Fruit fly (Drosophila melanogaster): ENCODE measurements around the gene baz.
A peak's percentile ranks its signal among the peaks of the same experiment; 100 is the strongest.

baz gene

dm6 chrX:17123545-17124203 lies 36.1 kb upstream of the baz start (continued):
- TF ChIP-seq CG1233 (GFP tag; optimal IDR thresholded peaks at IDR 0.05) (peak; percentile 44), zfh1 (GFP tag; IDR thresholded peaks at IDR 0.05) (peak; percentile 77), Taf1 (GFP tag; IDR thresholded peaks at IDR 0.05) (peak; percentile 38; the same call in 1 of the 2 replicates), CG11696 (GFP tag; IDR thresholded peaks at IDR 0.05) (0 out of 2 replicates have a peak, but pooled peaks have one; percentile 24), Hsf (GFP tag; optimal IDR thresholded peaks at IDR 0.05) (peak; percentile 70), CG30020 (tag; optimal IDR thresholded peaks at IDR 0.05) (no peak), CG2129 (GFP tag; IDR thresholded peaks at IDR 0.05; ENCODE audit: partially characterized antibody) (no peak), CG7928 (GFP tag; optimal IDR thresholded peaks at IDR 0.05) (peak; percentile 11), HmgZ (tag; optimal IDR thresholded peaks at IDR 0.05) (peak; percentile 24), sens (GFP tag) (peak; percentile 92), CG6175 (GFP tag; IDR thresholded peaks at IDR 0.05) (0 out of 3 replicates have a peak, but pooled peaks have one; percentile 50), tgo (GFP tag; IDR thresholded peaks at IDR 0.05) (peak; percentile 58; the same call in 2 of the 3 replicates), Dad (GFP tag; optimal IDR thresholded peaks at IDR 0.05) (peak; percentile 42), HLH54F (GFP tag; optimal IDR thresholded peaks at IDR 0.05) (peak; percentile 39), gem (tag; optimal IDR thresholded peaks at IDR 0.05) (peak; percentile 86), CG12236 (GFP tag; optimal IDR thresholded peaks at IDR 0.05) (no peak), Chrac-16 (GFP tag; optimal IDR thresholded peaks at IDR 0.05) (peak; percentile 33), pnt (GFP tag; optimal IDR thresholded peaks at IDR 0.05) (no peak), CG10209 (GFP tag; optimal IDR thresholded peaks at IDR 0.05) (peak; percentile 75), nau (GFP tag; optimal IDR thresholded peaks at IDR 0.05) (peak; percentile 62), TFAM (GFP tag; optimal IDR thresholded peaks at IDR 0.05) (peak; percentile 0), Dref (GFP tag; IDR thresholded peaks at IDR 0.05) (no peak), Dp (GFP tag; optimal IDR thresholded peaks at IDR 0.05) (no peak), fu2 (GFP tag; optimal IDR thresholded peaks at IDR 0.05) (no peak), ro (GFP tag; IDR thresholded peaks at IDR 0.05) (peak; percentile 21; the same call in 1 of the 2 replicates), pum (GFP tag; optimal IDR thresholded peaks at IDR 0.05) (peak; percentile 43), CG6791 (GFP tag; IDR thresholded peaks at IDR 0.05; ENCODE audit: partially characterized antibody) (no peak), mld (GFP tag; IDR thresholded peaks at IDR 0.05; ENCODE audit: partially characterized antibody) (no peak), CG10979 (tag; optimal IDR thresholded peaks at IDR 0.05) (peak; percentile 72), ATbp (GFP tag; optimal IDR thresholded peaks at IDR 0.05) (peak; percentile 47), pb (GFP tag; optimal IDR thresholded peaks at IDR 0.05) (no peak), CG14014 (GFP tag; IDR thresholded peaks at IDR 0.05) (peak; percentile 79; the same call in 1 of the 2 replicates), CG7745 (tag; optimal IDR thresholded peaks at IDR 0.05) (no peak), nmo (GFP tag; optimal IDR thresholded peaks at IDR 0.05) (peak; percentile 81), Six4 (GFP tag; optimal IDR thresholded peaks at IDR 0.05) (peak; percentile 46), pfk (GFP tag; optimal IDR thresholded peaks at IDR 0.05) (no peak), lola (GFP tag; optimal IDR thresholded peaks at IDR 0.05) (peak in 1 of 3 experiments; percentile 49), ase (GFP tag; IDR thresholded peaks at IDR 0.05) (peak; percentile 67; the same call in 2 of the 3 replicates), Gsc (GFP tag; IDR thresholded peaks at IDR 0.05) (no peak), CG16815 (GFP tag; optimal IDR thresholded peaks at IDR 0.05) (peak; percentile 32), Nf-YB (GFP tag; optimal IDR thresholded peaks at IDR 0.05) (peak; percentile 48), pan (optimal IDR thresholded peaks at IDR 0.05) (no peak), pan (GFP tag; optimal IDR thresholded peaks at IDR 0.05 in 1 of 2, IDR thresholded peaks at IDR 0.05 in 1 of 2) (peak in 1 of 2 experiments; percentile 78), mam (GFP tag; optimal IDR thresholded peaks at IDR 0.05) (peak; percentile 29), CG4707 (GFP tag; optimal IDR thresholded peaks at IDR 0.05) (peak; percentile 18), B-H2 (GFP tag; optimal IDR thresholded peaks at IDR 0.05) (no peak), Dek (tag; optimal IDR thresholded peaks at IDR 0.05) (peak; percentile 74), CG4617 (GFP tag; optimal IDR thresholded peaks at IDR 0.05; ENCODE audit: borderline replicate concordance) (no peak), CG11695 (GFP tag; IDR thresholded peaks at IDR 0.05) (peak; percentile 65)

Data from whole organism, embryonic.